Worm (Caenorhabditis elegans) whole organism, L2 larva: ENCODE measurements around the gene srw-120.
"Not testable (repeated sequence)": the region's sequence is repeated elsewhere in the genome, so short reads cannot be mapped to it uniquely, and the experiment has no call there.

Source experiments
- C34F6.9 ChIP-seq: fragments of 150-350 bp; optimal IDR thresholded peaks from 2 replicates; lab custom pipeline; 2014; ENCODE audit warnings: missing biosample characterization, missing genetic modification characterization
- R02D3.7 ChIP-seq: fragments of 150-350 bp; optimal IDR thresholded peaks from 2 replicates; lab custom pipeline; 2014; ENCODE audit warnings: missing biosample characterization, missing genetic modification characterization
- aly-2 ChIP-seq: fragments of 150-350 bp; optimal IDR thresholded peaks from 2 replicates; lab custom pipeline; 2014; ENCODE audit warnings: missing biosample characterization, missing genetic modification characterization
- ama-1 ChIP-seq: fragments of 150-350 bp; optimal IDR thresholded peaks from 2 replicates; lab custom pipeline; 2018; ENCODE audit warnings: inconsistent platforms
- ceh-16 ChIP-seq: fragments of 150-350 bp; optimal IDR thresholded peaks from 2 replicates; lab custom pipeline; 2014; ENCODE audit warnings: missing biosample characterization, missing genetic modification characterization
- crh-2 ChIP-seq: sonication (generic microtip); optimal IDR thresholded peaks from 2 replicates; lab custom pipeline; 2017; ENCODE audit warnings: missing biosample characterization, missing genetic modification characterization
- dmd-4 ChIP-seq: sonication (generic microtip); optimal IDR thresholded peaks from 2 replicates; lab custom pipeline; 2017; ENCODE audit warnings: missing biosample characterization, missing genetic modification characterization
- gmeb-1 ChIP-seq: fragments of 150-350 bp; optimal IDR thresholded peaks from 2 replicates; lab custom pipeline; 2014; ENCODE audit warnings: missing biosample characterization, missing genetic modification characterization
- lin-11 ChIP-seq: fragments of 150-350 bp; sonication (generic microtip); optimal IDR thresholded peaks from 2 replicates; lab custom pipeline; 2014; ENCODE audit warnings: missing biosample characterization, missing genetic modification characterization, inconsistent platforms, mixed read lengths
- lin-13 ChIP-seq: fragments of 150-350 bp; optimal IDR thresholded peaks from 2 replicates; lab custom pipeline; 2014; ENCODE audit warnings: missing biosample characterization, missing genetic modification reagents, missing genetic modification characterization
- lin-39 ChIP-seq: fragments of 150-350 bp; optimal IDR thresholded peaks from 2 replicates; lab custom pipeline; 2014; ENCODE audit warnings: missing biosample characterization, missing genetic modification reagents, missing genetic modification characterization
- lsy-2 ChIP-seq, 2 experiments: fragments of 150-350 bp in 1 of 2; sonication (generic microtip) in 1 of 2; optimal IDR thresholded peaks; 2 replicates each; lab custom pipeline; 2014 to 2017; ENCODE audit warnings: missing biosample characterization in 2 of 2, missing genetic modification characterization in 2 of 2
- mab-5 ChIP-seq: fragments of 150-350 bp; optimal IDR thresholded peaks from 2 replicates; lab custom pipeline; 2014; ENCODE audit warnings: missing biosample characterization, missing genetic modification characterization
- mbf-1 ChIP-seq: sonication (generic microtip); optimal IDR thresholded peaks from 2 replicates; lab custom pipeline; 2017; ENCODE audit warnings: missing biosample characterization, missing genetic modification characterization
- mdl-1 ChIP-seq, 2 experiments: fragments of 150-350 bp in 1 of 2; sonication (generic microtip) in 1 of 2; optimal IDR thresholded peaks; 2 replicates each; lab custom pipeline; 2017; ENCODE audit warnings: missing biosample characterization in 2 of 2, missing genetic modification characterization in 2 of 2
- nhr-10 ChIP-seq: sonication (generic microtip); optimal IDR thresholded peaks from 2 replicates; lab custom pipeline; 2017; ENCODE audit warnings: missing biosample characterization, missing genetic modification characterization
- nhr-11 ChIP-seq: fragments of 150-350 bp; optimal IDR thresholded peaks from 2 replicates; lab custom pipeline; 2014; ENCODE audit warnings: missing biosample characterization, missing genetic modification characterization
- nhr-12 ChIP-seq: fragments of 150-350 bp; optimal IDR thresholded peaks from 2 replicates; lab custom pipeline; 2014; ENCODE audit warnings: missing biosample characterization, missing genetic modification characterization
- nhr-129 ChIP-seq: fragments of 150-350 bp; optimal IDR thresholded peaks from 2 replicates; lab custom pipeline; 2014; ENCODE audit warnings: missing biosample characterization, missing genetic modification characterization
- nhr-21 ChIP-seq: fragments of 150-350 bp; optimal IDR thresholded peaks from 2 replicates; lab custom pipeline; 2014; ENCODE audit warnings: missing biosample characterization, missing genetic modification characterization
- nhr-25 ChIP-seq: fragments of 150-350 bp; sonication (generic microtip); optimal IDR thresholded peaks from 3 replicates; lab custom pipeline; 2014; ENCODE audit warnings: missing biosample characterization, missing genetic modification characterization
- nhr-6 ChIP-seq: fragments of 150-350 bp; optimal IDR thresholded peaks from 2 replicates; lab custom pipeline; 2014; ENCODE audit warnings: missing biosample characterization, missing genetic modification characterization
- nhr-77 ChIP-seq: fragments of 150-350 bp; optimal IDR thresholded peaks from 2 replicates; lab custom pipeline; 2014; ENCODE audit warnings: missing biosample characterization, missing genetic modification characterization
- peb-1 ChIP-seq: fragments of 150-350 bp; optimal IDR thresholded peaks from 2 replicates; lab custom pipeline; 2014; ENCODE audit warnings: missing biosample characterization, missing genetic modification characterization
- skn-1 ChIP-seq: sonication (generic microtip); optimal IDR thresholded peaks from 2 replicates; lab custom pipeline; 2017; ENCODE audit warnings: missing biosample characterization, missing genetic modification characterization
- sma-3 ChIP-seq: sonication (generic microtip); optimal IDR thresholded peaks from 2 replicates; lab custom pipeline; 2016; ENCODE audit warnings: missing genetic modification reagents, missing genetic modification characterization, missing compliant biosample characterization
- snpc-4 ChIP-seq: fragments of 150-350 bp; optimal IDR thresholded peaks from 2 replicates; lab custom pipeline; 2014; ENCODE audit warnings: missing biosample characterization, missing genetic modification characterization
- unc-39 ChIP-seq: fragments of 150-350 bp; optimal IDR thresholded peaks from 2 replicates; lab custom pipeline; 2014; ENCODE audit warnings: missing biosample characterization, missing genetic modification characterization
- unc-55 ChIP-seq: fragments of 150-350 bp; sonication (generic microtip); optimal IDR thresholded peaks from 3 replicates; lab custom pipeline; 2014; ENCODE audit warnings: missing biosample characterization, missing genetic modification reagents, missing genetic modification characterization
- unc-62 ChIP-seq: fragments of 150-350 bp; optimal IDR thresholded peaks from 2 replicates; lab custom pipeline; 2014; ENCODE audit warnings: missing biosample characterization, missing genetic modification reagents, missing genetic modification characterization
- zag-1 ChIP-seq: fragments of 150-350 bp; optimal IDR thresholded peaks from 2 replicates; lab custom pipeline; 2014; ENCODE audit warnings: missing biosample characterization, missing genetic modification characterization
- ztf-11 ChIP-seq: sonication (generic microtip); optimal IDR thresholded peaks from 2 replicates; lab custom pipeline; 2017; ENCODE audit warnings: missing biosample characterization, missing genetic modification characterization

Gene srw-120

ce11 chrV:2971307-2971999 is 24.6 kb downstream of the srw-120 start, which contains the start of gene srw-129:
srw-129 (plus strand) TSS chrV:2971949.
- TF ChIP-seq unc-39 = no peak
- no peak for TF ChIP-seq R02D3.7
- TF ChIP-seq lin-11 (tag; lab: Kevin White, UChicago) = no peak
- no peak for TF ChIP-seq ceh-16
- no peak for TF ChIP-seq lsy-2 (tag; optimal IDR thresholded peaks at IDR 0.05; lab: Kevin White, UChicago)
- TF ChIP-seq lin-13 (GFP tag; lab: Kevin White, UChicago) = no peak
- TF ChIP-seq mbf-1 = no peak

ce11 chrV:2964786-2965185 is 31.2 kb downstream of the srw-120 start, which contains the start of gene srh-88:
srh-88 (minus strand) TSS chrV:2964886.
- TF ChIP-seq nhr-21 (tag; lab: Kevin White, UChicago) = no peak
- TF ChIP-seq lsy-2 (tag; optimal IDR thresholded peaks at IDR 0.05; lab: Kevin White, UChicago) = no peak
- no peak for TF ChIP-seq nhr-77

ce11 chrV:2962960-2963359 is 33.0 kb downstream of the srw-120 start, which contains the start of gene srw-138:
srw-138 (minus strand) TSS chrV:2963060.
- TF ChIP-seq peb-1 (tag; lab: Kevin White, UChicago) (no peak), C34F6.9 (tag; lab: Kevin White, UChicago) (no peak), gmeb-1 (tag; lab: Kevin White, UChicago) (no peak), lin-13 (GFP tag; lab: Kevin White, UChicago) (no peak), ama-1 (lab: Kevin White, UChicago) (no peak), unc-55 (GFP tag; lab: Kevin White, UChicago) (no peak)

ce11 chrV:2960894-2961293 is 35.1 kb downstream of the srw-120 start, which contains the start of gene srw-144:
srw-144 (minus strand) TSS chrV:2960994.
- TF ChIP-seq peb-1 (tag; lab: Kevin White, UChicago) (no peak), dmd-4 (no peak), mbf-1 (no peak), nhr-6 (tag; lab: Kevin White, UChicago) (no peak), skn-1 (tag; lab: Kevin White, UChicago) (no peak), mdl-1 (tag; optimal IDR thresholded peaks at IDR 0.05; lab: Kevin White, UChicago) (no peak), nhr-10 (tag; lab: Kevin White, UChicago) (no peak), ceh-16 (no peak), nhr-25 (tag; lab: Kevin White, UChicago) (no peak), lin-11 (tag; lab: Kevin White, UChicago) (no peak), sma-3 (GFP tag; lab: Kevin White, UChicago) (no peak), zag-1 (no peak)

- TF ChIP-seq lin-39 (no peak), unc-62 (no peak), zag-1 (no peak), snpc-4 (tag; lab: Kevin White, UChicago) (no peak), mab-5 (no peak), nhr-21 (tag; lab: Kevin White, UChicago) (no peak), unc-55 (GFP tag; lab: Kevin White, UChicago) (no peak), R02D3.7 (no peak), nhr-11 (tag; lab: Kevin White, UChicago) (no peak), skn-1 (tag; lab: Kevin White, UChicago) (no peak), ztf-11 (tag; lab: Kevin White, UChicago) (no peak), unc-39 (no peak), crh-2 (tag; lab: Kevin White, UChicago) (no peak), nhr-12 (no peak), nhr-129 (tag; lab: Kevin White, UChicago) (no peak)
Measured at ce11 chrV:2958202-2958601, 37.8 kb downstream of the srw-120 start, which contains the start of gene srw-142. srw-142 (minus strand) TSS chrV:2958302.

ce11 chrV:2955342-2955741 is 40.7 kb downstream of the srw-120 start, which contains the start of gene srh-248:
srh-248 (minus strand) TSS chrV:2955442.
- TF ChIP-seq nhr-25 (tag; lab: Kevin White, UChicago); aly-2 (tag; lab: Kevin White, UChicago); unc-62: not testable (repeated sequence)
